Worm (Caenorhabditis elegans): Measurements from ENCODE around the gene exc-9.

DNA sequence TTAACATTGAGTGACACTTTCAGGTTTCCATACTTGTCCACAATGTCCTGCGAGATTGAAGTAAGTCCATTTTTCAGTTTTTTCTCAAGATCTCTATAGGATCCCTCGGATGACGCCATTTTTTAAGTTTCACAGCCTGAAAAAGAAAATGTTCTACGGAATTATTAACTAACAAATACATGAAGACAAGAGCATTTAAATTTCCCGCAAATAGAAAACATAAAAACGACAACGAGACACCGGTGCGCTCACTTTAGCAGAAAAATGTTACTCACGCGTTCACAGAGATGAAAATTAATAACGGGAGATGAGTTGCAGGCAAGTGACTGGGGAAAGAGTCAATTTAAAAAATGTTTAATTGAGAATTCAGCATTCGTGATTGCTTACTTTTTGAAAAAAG lies 5.6 kb upstream of the exc-9 start, which contains the start of gene czw-1:
- TF ChIP-seq daf-19 (GFP tag; conservative IDR thresholded peaks at IDR 0.05) (no peak), zip-2 (tag; optimal IDR thresholded peaks at IDR 0.05) (no peak), T26A8.4 (GFP tag; IDR thresholded peaks at IDR 0.05) (no peak), pha-4 (GFP tag; IDR thresholded peaks at IDR 0.05) (no peak), pha-4 (tag; optimal IDR thresholded peaks at IDR 0.05) (no peak), F37D6.2 (tag; optimal IDR thresholded peaks at IDR 0.05) (no peak), hlh-30 (tag; optimal IDR thresholded peaks at IDR 0.05; ENCODE audit: insufficient read depth) (no peak), snpc-4 (tag; optimal IDR thresholded peaks at IDR 0.05) (no peak), lsy-2 (tag; optimal IDR thresholded peaks at IDR 0.05) (no peak), attf-4 (tag; optimal IDR thresholded peaks at IDR 0.05) (no peak), jun-1 (tag; optimal IDR thresholded peaks at IDR 0.05) (no peak)
